Fruit fly (Drosophila melanogaster) whole organism, embryonic: ENCODE measurements around the gene Col4a1.

Experiments
- Atf3 ChIP-seq: fragments of 200-800 bp; sonication (Bioruptor generic); optimal IDR thresholded peaks from 3 replicates; lab custom pipeline; 2016; ENCODE audit warnings: missing biosample characterization, missing genetic modification characterization
- BtbVII ChIP-seq: fragments of 200-800 bp; sonication (Bioruptor generic); optimal IDR thresholded peaks from 3 replicates; lab custom pipeline; 2017; ENCODE audit warnings: missing biosample characterization, mild to moderate bottlenecking, missing genetic modification characterization
- CG10462 ChIP-seq: fragments of 200-800 bp; sonication (Bioruptor generic); optimal IDR thresholded peaks from 2 replicates; lab custom pipeline; 2016; ENCODE audit warnings: missing biosample characterization, missing genetic modification characterization
- CG12155 ChIP-seq: fragments of 200-800 bp; sonication (Bioruptor generic); optimal IDR thresholded peaks from 3 replicates; lab custom pipeline; 2016; ENCODE audit warnings: missing biosample characterization, missing genetic modification characterization
- CG12942 ChIP-seq: fragments of 200-800 bp; sonication (Bioruptor generic); optimal IDR thresholded peaks from 3 replicates; lab custom pipeline; 2016; ENCODE audit warnings: missing biosample characterization, missing genetic modification characterization
- CG15479 ChIP-seq: fragments of 200-800 bp; sonication (Bioruptor generic); optimal IDR thresholded peaks from 3 replicates; lab custom pipeline; 2019; ENCODE audit warnings: missing biosample characterization, mild to moderate bottlenecking, missing genetic modification characterization, moderate library complexity
- CG15696 ChIP-seq: fragments of 200-800 bp; sonication (Bioruptor generic); optimal IDR thresholded peaks from 2 replicates; lab custom pipeline; 2019; ENCODE audit warnings: missing biosample characterization, mild to moderate bottlenecking, missing genetic modification characterization, moderate library complexity
- CG1603 ChIP-seq: fragments of 200-800 bp; sonication (Bioruptor generic); optimal IDR thresholded peaks from 2 replicates; lab custom pipeline; 2019; ENCODE audit warnings: missing biosample characterization, mild to moderate bottlenecking, missing genetic modification characterization, moderate library complexity
- CG1647 ChIP-seq: fragments of 200-800 bp; sonication (Bioruptor generic); optimal IDR thresholded peaks from 3 replicates; lab custom pipeline; 2016; ENCODE audit warnings: missing biosample characterization, missing genetic modification characterization
- CG17186 ChIP-seq: fragments of 200-800 bp; sonication (Bioruptor generic); optimal IDR thresholded peaks from 3 replicates; lab custom pipeline; 2017; ENCODE audit warnings: missing biosample characterization, missing genetic modification reagents, missing genetic modification characterization
- CG17912 ChIP-seq: fragments of 200-800 bp; sonication (Bioruptor generic); optimal IDR thresholded peaks from 2 replicates; lab custom pipeline; 2018; ENCODE audit warnings: missing biosample characterization, mild to moderate bottlenecking, missing genetic modification characterization
- CG2199 ChIP-seq: fragments of 200-800 bp; sonication (Bioruptor generic); IDR thresholded peaks from 3 replicates; pipeline ENCODE4 v1.3.6; 2022; ENCODE audit warnings: missing biosample characterization, missing genetic modification characterization
- CG4282 ChIP-seq: fragments of 200-800 bp; sonication (Bioruptor generic); optimal IDR thresholded peaks from 2 replicates; lab custom pipeline; 2016; ENCODE audit warnings: missing biosample characterization, missing genetic modification characterization
- CG4328 ChIP-seq: fragments of 200-800 bp; sonication (Bioruptor generic); optimal IDR thresholded peaks from 3 replicates; lab custom pipeline; 2017; ENCODE audit warnings: missing biosample characterization, missing genetic modification reagents, missing genetic modification characterization
- CG6854 ChIP-seq: fragments of 200-800 bp; sonication (Bioruptor generic); optimal IDR thresholded peaks from 3 replicates; lab custom pipeline; 2017; ENCODE audit warnings: missing biosample characterization, mild to moderate bottlenecking, missing genetic modification characterization
- CG8388 ChIP-seq: fragments of 200-800 bp; sonication (Bioruptor generic); optimal IDR thresholded peaks from 2 replicates; lab custom pipeline; 2019; ENCODE audit warnings: missing biosample characterization, mild to moderate bottlenecking, missing genetic modification characterization, moderate library complexity
- D ChIP-seq, 2 experiments: fragments of 200-800 bp in 1 of 2; fragments of >200 bp in 1 of 2; sonication (Bioruptor generic) in 1 of 2; optimal IDR thresholded peaks; 2 replicates in 1 of 2; 3 replicates in 1 of 2; lab custom pipeline; 2017; ENCODE audit warnings: mild to moderate bottlenecking in 1 of 2, missing biosample characterization in 1 of 2, missing genetic modification characterization in 1 of 2, missing genetic modification reagents in 1 of 2
- Dip3 ChIP-seq: fragments of 200-800 bp; sonication (Bioruptor generic); optimal IDR thresholded peaks from 3 replicates; lab custom pipeline; 2016; ENCODE audit warnings: missing biosample characterization, missing genetic modification characterization
- Dll ChIP-seq: fragments of 200-800 bp; sonication (Bioruptor generic); IDR thresholded peaks from 4 replicates; pipeline ENCODE4 v1.3.6; 2022; ENCODE audit warnings: missing biosample characterization, missing genetic modification characterization; ENCODE audit not compliant: partially characterized antibody
- Eip74EF ChIP-seq, 2 experiments: fragments of 200-800 bp in 1 of 2; fragments of >200 bp in 1 of 2; sonication (Bioruptor generic) in 1 of 2; optimal IDR thresholded peaks; 2 replicates each; lab custom pipeline; 2017 to 2019; ENCODE audit warnings: missing biosample characterization in 2 of 2, missing genetic modification characterization in 2 of 2, mild to moderate bottlenecking in 1 of 2, moderate library complexity in 1 of 2
- Ets97D ChIP-seq: fragments of 200-800 bp; sonication (Bioruptor generic); optimal IDR thresholded peaks from 3 replicates; lab custom pipeline; 2016; ENCODE audit warnings: missing biosample characterization, missing genetic modification characterization
- Hr3 ChIP-seq: fragments of 200-800 bp; sonication (Bioruptor generic); optimal IDR thresholded peaks from 3 replicates; lab custom pipeline; 2016; ENCODE audit warnings: missing biosample characterization, missing genetic modification characterization
- Hsf ChIP-seq: fragments of 200-800 bp; sonication (Bioruptor generic); optimal IDR thresholded peaks from 3 replicates; lab custom pipeline; 2016; ENCODE audit warnings: missing biosample characterization, missing genetic modification characterization
- Lim3 ChIP-seq: fragments of 200-800 bp; sonication (Bioruptor generic); IDR thresholded peaks from 2 replicates; pipeline ENCODE4 v1.3.6; 2022; ENCODE audit warnings: missing biosample characterization, missing genetic modification characterization
- MESR4 ChIP-seq: fragments of 200-800 bp; sonication (Bioruptor generic); optimal IDR thresholded peaks from 2 replicates; lab custom pipeline; 2018; ENCODE audit warnings: missing biosample characterization, mild to moderate bottlenecking, missing genetic modification characterization, moderate library complexity
- MTF-1 ChIP-seq: fragments of 200-800 bp; sonication (Bioruptor generic); optimal IDR thresholded peaks from 2 replicates; lab custom pipeline; 2018; ENCODE audit warnings: missing biosample characterization, mild to moderate bottlenecking, missing genetic modification characterization, borderline replicate concordance
- Med ChIP-seq: fragments of 200-800 bp; sonication (Bioruptor generic); peaks from one replicate; lab custom pipeline; 2016; ENCODE audit warnings: missing biosample characterization, missing genetic modification characterization, mild to moderate bottlenecking, inconsistent platforms, moderate library complexity
- NC2α ChIP-seq: fragments of 200-800 bp; sonication (Bioruptor generic); optimal IDR thresholded peaks from 2 replicates; lab custom pipeline; 2016; ENCODE audit warnings: missing biosample characterization, missing genetic modification characterization
- Oaz ChIP-seq: fragments of 200-800 bp; sonication (Bioruptor generic); IDR thresholded peaks from 2 replicates; pipeline ENCODE4 v1.3.6; 2022; ENCODE audit warnings: missing biosample characterization, missing genetic modification characterization
- Opbp ChIP-seq: fragments of 200-800 bp; sonication (Bioruptor generic); IDR thresholded peaks from 3 replicates; pipeline ENCODE4 v1.3.6; 2022; ENCODE audit warnings: missing biosample characterization, missing genetic modification characterization; ENCODE audit not compliant: partially characterized antibody
- Optix ChIP-seq: fragments of 200-800 bp; sonication (Bioruptor generic); IDR thresholded peaks from 3 replicates; pipeline ENCODE4 v1.3.6; 2022; ENCODE audit warnings: missing biosample characterization, missing genetic modification characterization
- Ptx1 ChIP-seq: fragments of 200-800 bp; sonication (Bioruptor generic); IDR thresholded peaks from 2 replicates; pipeline ENCODE4 v1.3.6; 2022; ENCODE audit warnings: missing biosample characterization, missing genetic modification characterization
- Scr ChIP-seq: fragments of 200-800 bp; sonication (Bioruptor generic); IDR thresholded peaks from 2 replicates; pipeline ENCODE4 v1.3.6; 2022; ENCODE audit warnings: missing biosample characterization, missing genetic modification characterization; ENCODE audit not compliant: partially characterized antibody
- Xrp1 ChIP-seq: fragments of 200-800 bp; sonication (Bioruptor generic); IDR thresholded peaks from 2 replicates; pipeline ENCODE4 v1.3.6; 2022; ENCODE audit warnings: missing biosample characterization, missing genetic modification characterization
- amos ChIP-seq: fragments of 200-800 bp; sonication (Bioruptor generic); IDR thresholded peaks from 2 replicates; pipeline ENCODE4 v1.3.6; 2022; ENCODE audit warnings: missing biosample characterization, missing genetic modification characterization; ENCODE audit not compliant: partially characterized antibody
- az2 ChIP-seq: fragments of 200-800 bp; sonication (Bioruptor generic); optimal IDR thresholded peaks from 3 replicates; lab custom pipeline; 2016; ENCODE audit warnings: missing biosample characterization, missing genetic modification characterization
- btn ChIP-seq: fragments of 200-800 bp; sonication (Bioruptor generic); optimal IDR thresholded peaks from 2 replicates; lab custom pipeline; 2016; ENCODE audit warnings: missing biosample characterization, missing genetic modification characterization
- croc ChIP-seq: fragments of 200-800 bp; sonication (Bioruptor generic); conservative IDR thresholded peaks from 3 replicates; pipeline ENCODE4 v1.3.6; 2022; ENCODE audit warnings: missing biosample characterization, missing genetic modification characterization
- cwo ChIP-seq: fragments of 200-800 bp; sonication (Bioruptor generic); optimal IDR thresholded peaks from 3 replicates; lab custom pipeline; 2017; ENCODE audit warnings: missing biosample characterization, missing genetic modification characterization, mild to moderate bottlenecking, moderate library complexity, missing genetic modification reagents
- esg ChIP-seq: fragments of 200-800 bp; sonication (Bioruptor generic); conservative IDR thresholded peaks from 2 replicates; pipeline ENCODE4 v1.3.6; 2022; ENCODE audit warnings: missing biosample characterization, missing genetic modification characterization
- eve ChIP-seq, 2 experiments: fragments of >200 bp; optimal IDR thresholded peaks; 2 replicates each; lab custom pipeline; 2017; ENCODE audit warnings: missing biosample characterization in 2 of 2, missing genetic modification characterization in 2 of 2
- her ChIP-seq: fragments of 200-800 bp; sonication (Bioruptor generic); optimal IDR thresholded peaks from 2 replicates; lab custom pipeline; 2016; ENCODE audit warnings: missing biosample characterization, missing genetic modification characterization
- inv ChIP-seq: fragments of 200-800 bp; sonication (Bioruptor generic); IDR thresholded peaks from 2 replicates; pipeline ENCODE4 v1.3.6; 2022; ENCODE audit warnings: missing biosample characterization, missing genetic modification characterization; ENCODE audit not compliant: partially characterized antibody
- kay ChIP-seq: fragments of 200-800 bp; sonication (Bioruptor generic); optimal IDR thresholded peaks from 2 replicates; lab custom pipeline; 2016; ENCODE audit warnings: missing biosample characterization, missing genetic modification characterization
- onecut ChIP-seq: fragments of 200-800 bp; sonication (Bioruptor generic); IDR thresholded peaks from 2 replicates; pipeline ENCODE4 v1.3.6; 2022; ENCODE audit warnings: missing biosample characterization, missing genetic modification characterization
- psq ChIP-seq: fragments of 200-800 bp; sonication (Bioruptor generic); optimal IDR thresholded peaks from 2 replicates; lab custom pipeline; 2017; ENCODE audit warnings: missing biosample characterization, missing genetic modification characterization
- tio ChIP-seq: fragments of 200-800 bp; sonication (Bioruptor generic); optimal IDR thresholded peaks from 2 replicates; lab custom pipeline; 2017; ENCODE audit warnings: missing biosample characterization, missing genetic modification characterization, inconsistent platforms
- tup ChIP-seq: fragments of 200-800 bp; sonication (Bioruptor generic); optimal IDR thresholded peaks from 2 replicates; lab custom pipeline; 2016; ENCODE audit warnings: missing biosample characterization, mild to moderate bottlenecking, missing genetic modification characterization, moderate library complexity

Gene Col4a1

dm6 chr2L:5070797-5071579, 41.6 kb downstream of the Col4a1 start, which contains the start of gene RpL37A (continued):
- TF ChIP-seq CG10462 (peak; percentile 1), CG1647 (GFP tag; lab: Kevin White, UChicago) (peak; percentile 71), az2 (GFP tag; lab: Kevin White, UChicago) (peak; percentile 52), CG17912 (peak; percentile 90), Oaz (peak; percentile 25; the same call in 1 of the 2 replicates), onecut (peak; percentile 88), croc (GFP tag; lab: Robert Waterston, UW) (no peak), NC2α (peak; percentile 73), tup (GFP tag; lab: Kevin White, UChicago) (peak; percentile 30), Hr3 (GFP tag; lab: Kevin White, UChicago) (peak; percentile 13), Lim3 (GFP tag; lab: Robert Waterston, UW) (no peak), Hsf (peak; percentile 85), CG12942 (GFP tag; lab: Kevin White, UChicago) (peak; percentile 48), Xrp1 (GFP tag; lab: Robert Waterston, UW) (no peak), tio (GFP tag; lab: Kevin White, UChicago) (peak; percentile 28), Dll (no peak), Optix (GFP tag; lab: Robert Waterston, UW) (peak; percentile 76), CG15696 (tag; lab: Kevin White, UChicago) (peak; percentile 28), Ets97D (GFP tag; lab: Kevin White, UChicago) (peak; percentile 99), CG6854 (GFP tag; lab: Kevin White, UChicago) (peak; percentile 84), her (GFP tag; lab: Kevin White, UChicago) (peak; percentile 92), MESR4 (GFP tag; lab: Kevin White, UChicago) (peak; percentile 98), CG1603 (tag; lab: Kevin White, UChicago) (peak; percentile 76), Scr (peak; percentile 37; the same call in 1 of the 2 replicates), D (optimal IDR thresholded peaks at IDR 0.05; lab: Kevin White, UChicago) (no peak), D (GFP tag; optimal IDR thresholded peaks at IDR 0.05; lab: Kevin White, UChicago) (peak; percentile 78), CG8388 (GFP tag; lab: Kevin White, UChicago) (peak; percentile 49), cwo (peak; percentile 54), Med (peak; percentile 99), CG2199 (GFP tag; lab: Robert Waterston, UW) (peak; percentile 89), eve (GFP tag; optimal IDR thresholded peaks at IDR 0.05; lab: Kevin White, UChicago) (peak in 1 of 2 experiments; percentile 66), BtbVII (peak; percentile 78), Dip3 (GFP tag; lab: Kevin White, UChicago) (peak; percentile 7), inv (GFP tag; lab: Robert Waterston, UW) (no peak; the same call in 1 of the 2 replicates), Atf3 (no peak), Opbp (GFP tag; lab: Robert Waterston, UW) (peak; percentile 48; the same call in 1 of the 3 replicates), kay (GFP tag; lab: Kevin White, UChicago) (no peak), Eip74EF (GFP tag; optimal IDR thresholded peaks at IDR 0.05; lab: Kevin White, UChicago) (peak in 1 of 2 experiments; percentile 77), psq (GFP tag; lab: Kevin White, UChicago) (peak; percentile 30), CG12155 (peak; percentile 63), CG15479 (GFP tag; lab: Kevin White, UChicago) (no peak), CG4328 (GFP tag; lab: Kevin White, UChicago) (peak; percentile 86), esg (no peak), btn (GFP tag; lab: Kevin White, UChicago) (peak; percentile 66), Ptx1 (GFP tag; lab: Robert Waterston, UW) (no peak; the same call in 1 of the 2 replicates), CG17186 (GFP tag; lab: Kevin White, UChicago) (peak; percentile 92), amos (peak; percentile 48), MTF-1 (peak; percentile 94), CG4282 (GFP tag; lab: Kevin White, UChicago) (peak; percentile 63)
